Fruit fly (Drosophila melanogaster): ENCODE measurements around the gene t-Grip91.

- no peak for TF ChIP-seq psq (optimal IDR thresholded peaks at IDR 0.05)
- no peak for TF ChIP-seq pan (optimal IDR thresholded peaks at IDR 0.05)
These were observed 15.8 kb upstream of the t-Grip91 start, which contains the start of gene wek for dm6 chr2L:15768097-15768496.

Measured in whole organism.